Fruit fly (Drosophila melanogaster) whole organism, embryonic: Measurements from ENCODE around the gene Kmn2.

Experiments used
- B-H1 ChIP-seq: fragments of 200-800 bp; sonication (Bioruptor generic); IDR thresholded peaks from 3 replicates; pipeline ENCODE4 v1.3.6; 2022; ENCODE audit warnings: missing biosample characterization, missing genetic modification characterization
- CG10209 ChIP-seq: fragments of 200-800 bp; sonication (Bioruptor generic); optimal IDR thresholded peaks from 3 replicates; lab custom pipeline; 2017; ENCODE audit warnings: missing biosample characterization, mild to moderate bottlenecking, missing genetic modification characterization, missing genetic modification reagents
- CG10321 ChIP-seq: fragments of 200-800 bp; sonication (Bioruptor generic); IDR thresholded peaks from 2 replicates; pipeline ENCODE4 v1.3.6; 2022; ENCODE audit warnings: missing biosample characterization, missing genetic modification characterization
- CG10543 ChIP-seq: fragments of 200-800 bp; sonication (Bioruptor generic); optimal IDR thresholded peaks from 3 replicates; lab custom pipeline; 2017; ENCODE audit warnings: missing biosample characterization, mild to moderate bottlenecking, missing genetic modification characterization, moderate library complexity
- CG12104 ChIP-seq: fragments of 200-800 bp; sonication (Bioruptor generic); optimal IDR thresholded peaks from 3 replicates; lab custom pipeline; 2016; ENCODE audit warnings: missing biosample characterization, missing genetic modification characterization
- CG12299 ChIP-seq: fragments of 200-800 bp; sonication (Bioruptor generic); optimal IDR thresholded peaks from 2 replicates; lab custom pipeline; 2018; ENCODE audit warnings: missing biosample characterization, mild to moderate bottlenecking, missing genetic modification characterization
- CG17359 ChIP-seq: fragments of 200-800 bp; sonication (Bioruptor generic); optimal IDR thresholded peaks from 3 replicates; lab custom pipeline; 2018; ENCODE audit warnings: missing biosample characterization, mild to moderate bottlenecking, missing genetic modification characterization, moderate library complexity
- CG18011 ChIP-seq: fragments of 200-800 bp; sonication (Bioruptor generic); optimal IDR thresholded peaks from 2 replicates; lab custom pipeline; 2017; ENCODE audit warnings: missing biosample characterization, missing genetic modification characterization, mild to moderate bottlenecking, moderate library complexity, missing genotype
- CG2129 ChIP-seq: fragments of 200-800 bp; sonication (Bioruptor generic); IDR thresholded peaks from 2 replicates; pipeline ENCODE4 v1.3.6; 2022; ENCODE audit warnings: missing biosample characterization, missing genetic modification characterization; ENCODE audit not compliant: partially characterized antibody
- CG2875 ChIP-seq: fragments of 200-800 bp; sonication (Bioruptor generic); optimal IDR thresholded peaks from 2 replicates; lab custom pipeline; 2017; ENCODE audit warnings: missing biosample characterization, mild to moderate bottlenecking, missing genetic modification characterization, missing genetic modification reagents
- CG3065 ChIP-seq: fragments of 200-800 bp; sonication (Bioruptor generic); optimal IDR thresholded peaks from 2 replicates; lab custom pipeline; 2016; ENCODE audit warnings: missing biosample characterization, missing genetic modification characterization
- CG31441 ChIP-seq: fragments of 200-800 bp; sonication (Bioruptor generic); IDR thresholded peaks from 2 replicates; pipeline ENCODE4 v1.3.6; 2022; ENCODE audit warnings: missing biosample characterization, missing genetic modification characterization
- CG34224 ChIP-seq: fragments of 200-800 bp; sonication (Bioruptor generic); IDR thresholded peaks from 3 replicates; pipeline ENCODE4 v1.3.6; 2022; ENCODE audit warnings: missing biosample characterization, missing genetic modification characterization; ENCODE audit not compliant: partially characterized antibody
- CG3838 ChIP-seq: fragments of 200-800 bp; sonication (Bioruptor generic); optimal IDR thresholded peaks from 3 replicates; lab custom pipeline; 2016; ENCODE audit warnings: missing biosample characterization, missing genetic modification characterization
- CG42726 ChIP-seq: fragments of 200-800 bp; sonication (Bioruptor generic); IDR thresholded peaks from 2 replicates; pipeline ENCODE4 v1.3.6; 2022; ENCODE audit warnings: missing biosample characterization, missing genetic modification characterization; ENCODE audit not compliant: partially characterized antibody
- CG4282 ChIP-seq: fragments of 200-800 bp; sonication (Bioruptor generic); optimal IDR thresholded peaks from 2 replicates; lab custom pipeline; 2016; ENCODE audit warnings: missing biosample characterization, missing genetic modification characterization
- CG5180 ChIP-seq: fragments of 200-800 bp; sonication (Bioruptor generic); optimal IDR thresholded peaks from 3 replicates; lab custom pipeline; 2017; ENCODE audit warnings: missing biosample characterization, missing genetic modification characterization, mild to moderate bottlenecking, moderate library complexity, missing genetic modification reagents
- CG6683 ChIP-seq: fragments of 200-800 bp; sonication (Bioruptor generic); optimal IDR thresholded peaks from 2 replicates; lab custom pipeline; 2017; ENCODE audit warnings: missing biosample characterization, mild to moderate bottlenecking, missing genetic modification characterization, missing genetic modification reagents
- CG6813 ChIP-seq: fragments of 200-800 bp; sonication (Bioruptor generic); optimal IDR thresholded peaks from 2 replicates; lab custom pipeline; 2017; ENCODE audit warnings: missing biosample characterization, missing genetic modification characterization, mild to moderate bottlenecking, moderate library complexity, missing genetic modification reagents
- CG9609 ChIP-seq: fragments of 200-800 bp; sonication (Bioruptor generic); optimal IDR thresholded peaks from 3 replicates; lab custom pipeline; 2016; ENCODE audit warnings: missing biosample characterization, missing genetic modification characterization
- D19B ChIP-seq: fragments of 200-800 bp; sonication (Bioruptor generic); optimal IDR thresholded peaks from 2 replicates; lab custom pipeline; 2017; ENCODE audit warnings: missing biosample characterization, mild to moderate bottlenecking, missing genetic modification characterization
- Dek ChIP-seq: fragments of 200-800 bp; sonication (Bioruptor generic); optimal IDR thresholded peaks from 3 replicates; lab custom pipeline; 2019; ENCODE audit warnings: missing biosample characterization, mild to moderate bottlenecking, missing genetic modification characterization, moderate library complexity
- Doc3 ChIP-seq: fragments of 200-800 bp; sonication (Bioruptor generic); IDR thresholded peaks from 3 replicates; pipeline ENCODE4 v1.3.6; 2022; ENCODE audit warnings: missing biosample characterization, missing genetic modification characterization; ENCODE audit not compliant: partially characterized antibody
- Dp ChIP-seq: fragments of 200-800 bp; sonication (Bioruptor generic); optimal IDR thresholded peaks from 2 replicates; lab custom pipeline; 2018; ENCODE audit warnings: missing biosample characterization, mild to moderate bottlenecking, missing genetic modification characterization, moderate library complexity
- Ets65A ChIP-seq: fragments of 200-800 bp; sonication (Bioruptor generic); peaks from one replicate; lab custom pipeline; 2016; ENCODE audit warnings: missing biosample characterization, missing genetic modification characterization
- Gug ChIP-seq: fragments of 200-800 bp; sonication (Bioruptor generic); IDR thresholded peaks from 4 replicates; pipeline ENCODE4 v1.3.6; 2022; ENCODE audit warnings: missing biosample characterization, missing genetic modification characterization
- HHEX ChIP-seq: fragments of 200-800 bp; sonication (Bioruptor generic); optimal IDR thresholded peaks from 3 replicates; lab custom pipeline; 2017; ENCODE audit warnings: missing biosample characterization, mild to moderate bottlenecking, missing genetic modification characterization, missing genetic modification reagents
- Kr ChIP-seq: fragments of 200-800 bp; sonication (Bioruptor generic); optimal IDR thresholded peaks from 2 replicates; lab custom pipeline; 2017; ENCODE audit warnings: missing biosample characterization, mild to moderate bottlenecking, missing genetic modification characterization
- PHDP ChIP-seq: fragments of 200-800 bp; sonication (Bioruptor generic); optimal IDR thresholded peaks from 3 replicates; lab custom pipeline; 2018; ENCODE audit warnings: missing biosample characterization, mild to moderate bottlenecking, missing genetic modification characterization, moderate library complexity
- az2 ChIP-seq: fragments of 200-800 bp; sonication (Bioruptor generic); optimal IDR thresholded peaks from 3 replicates; lab custom pipeline; 2016; ENCODE audit warnings: missing biosample characterization, missing genetic modification characterization
- cas ChIP-seq: fragments of 200-800 bp; sonication (Bioruptor generic); IDR thresholded peaks from 2 replicates; pipeline ENCODE4 v1.3.6; 2022; ENCODE audit warnings: missing biosample characterization, missing genetic modification characterization
- cato ChIP-seq: fragments of 200-800 bp; sonication (Bioruptor generic); optimal IDR thresholded peaks from 2 replicates; lab custom pipeline; 2016; ENCODE audit warnings: missing biosample characterization, missing genetic modification characterization, borderline replicate concordance
- crc ChIP-seq: fragments of 200-800 bp; sonication (Bioruptor generic); optimal IDR thresholded peaks from 2 replicates; lab custom pipeline; 2016; ENCODE audit warnings: missing biosample characterization, missing genetic modification characterization
- gsb-n ChIP-seq: fragments of 200-800 bp; sonication (Bioruptor generic); optimal IDR thresholded peaks from 3 replicates; lab custom pipeline; 2018; ENCODE audit warnings: missing biosample characterization, mild to moderate bottlenecking, missing genetic modification characterization
- gt ChIP-seq: fragments of 200-800 bp; sonication (Bioruptor generic); IDR thresholded peaks from 2 replicates; pipeline ENCODE4 v1.3.6; 2022; ENCODE audit warnings: missing biosample characterization, missing genetic modification characterization
- hbn ChIP-seq: fragments of 200-800 bp; sonication (Bioruptor generic); IDR thresholded peaks from 2 replicates; pipeline ENCODE4 v1.3.6; 2022; ENCODE audit warnings: missing biosample characterization, missing genetic modification characterization; ENCODE audit not compliant: partially characterized antibody
- hkb ChIP-seq, 2 experiments: fragments of 200-800 bp in 1 of 2; fragments of >200 bp in 1 of 2; sonication (Bioruptor generic) in 1 of 2; IDR thresholded peaks in 1 of 2; optimal IDR thresholded peaks in 1 of 2; 2 replicates each; pipeline versions ENCODE4 v1.3.6 to Lab custom; 2017 to 2022; ENCODE audit warnings: missing biosample characterization in 1 of 2, missing genetic modification characterization in 1 of 2
- kay ChIP-seq: fragments of 200-800 bp; sonication (Bioruptor generic); optimal IDR thresholded peaks from 2 replicates; lab custom pipeline; 2016; ENCODE audit warnings: missing biosample characterization, missing genetic modification characterization
- ken ChIP-seq: fragments of 200-800 bp; sonication (Bioruptor generic); IDR thresholded peaks from 3 replicates; pipeline ENCODE4 v1.3.6; 2022; ENCODE audit warnings: missing biosample characterization, missing genetic modification characterization
- lilli ChIP-seq: fragments of 200-800 bp; sonication (Bioruptor generic); optimal IDR thresholded peaks from 3 replicates; lab custom pipeline; 2016; ENCODE audit warnings: missing biosample characterization, missing genetic modification characterization
- lola ChIP-seq, 3 experiments: fragments of >200 bp in 2 of 3; fragments of 200-800 bp in 1 of 3; sonication (Bioruptor generic) in 1 of 3; optimal IDR thresholded peaks; 2 replicates each; lab custom pipeline; 2017 to 2019; ENCODE audit warnings: missing biosample characterization in 3 of 3, missing genetic modification characterization in 3 of 3, mild to moderate bottlenecking in 1 of 3, moderate library complexity in 1 of 3
- nau ChIP-seq: fragments of 200-800 bp; sonication (Bioruptor generic); optimal IDR thresholded peaks from 3 replicates; lab custom pipeline; 2017; ENCODE audit warnings: missing biosample characterization, mild to moderate bottlenecking, missing genetic modification characterization, missing genetic modification reagents
- nmo ChIP-seq: fragments of 200-800 bp; sonication (Bioruptor generic); optimal IDR thresholded peaks from 2 replicates; lab custom pipeline; 2018; ENCODE audit warnings: missing biosample characterization, mild to moderate bottlenecking, missing genetic modification characterization, moderate library complexity
- odd ChIP-seq: fragments of 200-800 bp; sonication (Bioruptor generic); optimal IDR thresholded peaks from 2 replicates; lab custom pipeline; 2017; ENCODE audit warnings: missing biosample characterization, mild to moderate bottlenecking, missing genetic modification characterization
- pan ChIP-seq, 4 experiments: fragments of >200 bp in 3 of 4; fragments of 200-800 bp in 1 of 4; sonication (Bioruptor generic) in 1 of 4; optimal IDR thresholded peaks in 3 of 4; IDR thresholded peaks in 1 of 4; 2 replicates each; pipeline versions ENCODE4 v1.3.6 to Lab custom; 2017 to 2022; ENCODE audit warnings: missing biosample characterization in 2 of 4, missing genetic modification characterization in 2 of 4, mixed read lengths in 1 of 4
- ranshi ChIP-seq: fragments of 200-800 bp; sonication (Bioruptor generic); IDR thresholded peaks from 2 replicates; pipeline ENCODE4 v1.3.6; 2022; ENCODE audit warnings: missing biosample characterization, missing genetic modification characterization
- sc ChIP-seq, 3 experiments: fragments of >200 bp in 2 of 3; fragments of 200-800 bp in 1 of 3; sonication (Bioruptor generic) in 1 of 3; optimal IDR thresholded peaks; 2 replicates in 2 of 3; 3 replicates in 1 of 3; lab custom pipeline; 2017; ENCODE audit warnings: mild to moderate bottlenecking in 1 of 3, missing biosample characterization in 1 of 3, missing genetic modification characterization in 1 of 3, missing genetic modification reagents in 1 of 3

Kmn2 gene

dm6 chr3R:8027203-8027688, 26.1 kb upstream of the Kmn2 start (continued):
- TF ChIP-seq hbn = 0 out of 2 replicates have a peak, but pooled peaks have one; percentile 28
- peak; percentile 18 for TF ChIP-seq Ets65A (GFP tag; lab: Kevin White, UChicago)
- peak; percentile 44 for TF ChIP-seq CG9609 (GFP tag; lab: Kevin White, UChicago)
- TF ChIP-seq cas (GFP tag; lab: Robert Waterston, UW) = no peak
- TF ChIP-seq nmo (GFP tag; lab: Kevin White, UChicago) = peak; percentile 92
- TF ChIP-seq D19B (GFP tag; lab: Kevin White, UChicago) = peak; percentile 19
- TF ChIP-seq cato (GFP tag; lab: Kevin White, UChicago) = peak; percentile 77
- no peak for TF ChIP-seq gsb-n
- peak; percentile 45 for TF ChIP-seq CG3065
- TF ChIP-seq CG12299 (tag; lab: Kevin White, UChicago) = peak; percentile 85
- TF ChIP-seq CG10543 (GFP tag; lab: Kevin White, UChicago) = peak; percentile 84
- TF ChIP-seq ranshi (GFP tag; lab: Robert Waterston, UW) = peak; percentile 69
- peak; percentile 75; the same call in 2 of the 3 replicates for TF ChIP-seq ken (GFP tag; lab: Robert Waterston, UW)
- peak; percentile 2; the same call in 1 of the 4 replicates for TF ChIP-seq Gug (GFP tag; lab: Robert Waterston, UW)
- no peak for TF ChIP-seq hkb (optimal IDR thresholded peaks at IDR 0.05; lab: Kevin White, UChicago)
- TF ChIP-seq hkb (GFP tag; IDR thresholded peaks at IDR 0.05; lab: Robert Waterston, UW) = peak; percentile 87
- no peak for TF ChIP-seq gt
- peak; percentile 80 for TF ChIP-seq CG17359
- peak; percentile 11 for TF ChIP-seq Dp (GFP tag; lab: Kevin White, UChicago)
- TF ChIP-seq CG34224 (GFP tag; lab: Robert Waterston, UW) = no peak; the same call in 2 of the 3 replicates
- peak; percentile 89 for TF ChIP-seq CG2875 (GFP tag; lab: Kevin White, UChicago)
- TF ChIP-seq CG10321 (GFP tag; lab: Robert Waterston, UW) = peak; percentile 44; the same call in 1 of the 2 replicates
- TF ChIP-seq CG2129 (GFP tag; lab: Robert Waterston, UW) = no peak
- peak; percentile 77 for TF ChIP-seq CG12104 (GFP tag; lab: Kevin White, UChicago)
- TF ChIP-seq CG10209 (GFP tag; lab: Kevin White, UChicago) = peak; percentile 92
- no peak for TF ChIP-seq sc (optimal IDR thresholded peaks at IDR 0.05; lab: Kevin White, UChicago)
- peak; percentile 86 for TF ChIP-seq sc (GFP tag; optimal IDR thresholded peaks at IDR 0.05; lab: Kevin White, UChicago)
- no peak for TF ChIP-seq CG4282
- peak; percentile 95 for TF ChIP-seq PHDP (tag; lab: Kevin White, UChicago)
- peak; percentile 83 for TF ChIP-seq HHEX (GFP tag; lab: Kevin White, UChicago)
- TF ChIP-seq Doc3 (GFP tag; lab: Robert Waterston, UW) = no peak
- peak in 1 of 3 experiments; percentile 90 for TF ChIP-seq lola (GFP tag; optimal IDR thresholded peaks at IDR 0.05; lab: Kevin White, UChicago)
- peak; percentile 41; the same call in 2 of the 3 replicates for TF ChIP-seq B-H1 (GFP tag; lab: Robert Waterston, UW)
- no peak for TF ChIP-seq CG42726 (GFP tag; lab: Robert Waterston, UW)
- TF ChIP-seq CG18011 (GFP tag; lab: Kevin White, UChicago) = peak; percentile 40
- peak; percentile 40 for TF ChIP-seq CG5180
- peak; percentile 93 for TF ChIP-seq odd (GFP tag; lab: Kevin White, UChicago)
- peak; percentile 88 for TF ChIP-seq CG31441 (GFP tag; lab: Robert Waterston, UW)
- TF ChIP-seq CG3838 = peak; percentile 21
- TF ChIP-seq crc (GFP tag; lab: Kevin White, UChicago) = no peak
- peak; percentile 91 for TF ChIP-seq Dek (tag; lab: Kevin White, UChicago)
- peak; percentile 74 for TF ChIP-seq CG6813 (GFP tag; lab: Kevin White, UChicago)
- TF ChIP-seq lilli = peak; percentile 68
- TF ChIP-seq kay (GFP tag; lab: Kevin White, UChicago) = peak; percentile 15
- TF ChIP-seq CG6683 (GFP tag; lab: Kevin White, UChicago) = peak; percentile 75
- no peak for TF ChIP-seq nau
- TF ChIP-seq pan (optimal IDR thresholded peaks at IDR 0.05; lab: Kevin White, UChicago) = no peak
- peak in 1 of 2 experiments; percentile 75 for TF ChIP-seq pan (GFP tag; optimal IDR thresholded peaks at IDR 0.05 in 1 of 2, IDR thresholded peaks at IDR 0.05 in 1 of 2)
- TF ChIP-seq Kr (GFP tag; lab: Kevin White, UChicago) = no peak
- peak; percentile 87 for TF ChIP-seq az2 (GFP tag; lab: Kevin White, UChicago)
